Worm (Caenorhabditis elegans) whole organism, mixed stage, embryonic: ENCODE results near the gene Y82E9BR.19.
A peak's percentile ranks its signal among the peaks of the same experiment; 100 is the strongest.

ENCODE experiments used
- blmp-1 ChIP-seq: fragments of 150-350 bp; optimal IDR thresholded peaks from 2 replicates; lab custom pipeline; 2014; ENCODE audit warnings: missing biosample characterization, missing genetic modification characterization
- ces-1 ChIP-seq: fragments of 150-350 bp; optimal IDR thresholded peaks from 2 replicates; lab custom pipeline; 2014; ENCODE audit warnings: missing biosample characterization, missing genetic modification reagents, missing genetic modification characterization
- elt-3 ChIP-seq: fragments of 150-350 bp; optimal IDR thresholded peaks from 2 replicates; lab custom pipeline; 2014; ENCODE audit warnings: missing biosample characterization, missing genetic modification characterization
- lin-13 ChIP-seq: fragments of 150-350 bp; optimal IDR thresholded peaks from 2 replicates; lab custom pipeline; 2014; ENCODE audit warnings: missing biosample characterization, missing genetic modification characterization
- nhr-12 ChIP-seq: fragments of 150-350 bp; optimal IDR thresholded peaks from 2 replicates; lab custom pipeline; 2014; ENCODE audit warnings: missing biosample characterization, missing genetic modification characterization
- nhr-2 ChIP-seq: fragments of 150-350 bp; optimal IDR thresholded peaks from 2 replicates; lab custom pipeline; 2014; ENCODE audit warnings: missing biosample characterization, missing genetic modification characterization
- nhr-237 ChIP-seq: fragments of 150-350 bp; optimal IDR thresholded peaks from 2 replicates; lab custom pipeline; 2014; ENCODE audit warnings: missing biosample characterization, missing genetic modification characterization
- nhr-76 ChIP-seq: sonication (generic microtip); optimal IDR thresholded peaks from 2 replicates; lab custom pipeline; 2017; ENCODE audit warnings: missing biosample characterization, missing genetic modification characterization
- pha-4 ChIP-seq: fragments of 150-350 bp; optimal IDR thresholded peaks from 2 replicates; lab custom pipeline; 2018; ENCODE audit warnings: missing biosample characterization, missing genetic modification reagents, missing genetic modification characterization
- snpc-4 ChIP-seq: fragments of 150-350 bp; optimal IDR thresholded peaks from 2 replicates; lab custom pipeline; 2014; ENCODE audit warnings: missing biosample characterization, missing genetic modification characterization
- sptf-1 ChIP-seq: sonication (generic microtip); optimal IDR thresholded peaks from 2 replicates; lab custom pipeline; 2017; ENCODE audit warnings: mild to moderate bottlenecking, missing genetic modification characterization, moderate library complexity, missing compliant biosample characterization
- unc-62 ChIP-seq: fragments of 150-350 bp; optimal IDR thresholded peaks from 2 replicates; lab custom pipeline; 2014; ENCODE audit warnings: missing biosample characterization, missing genetic modification reagents, missing genetic modification characterization

DNA sequence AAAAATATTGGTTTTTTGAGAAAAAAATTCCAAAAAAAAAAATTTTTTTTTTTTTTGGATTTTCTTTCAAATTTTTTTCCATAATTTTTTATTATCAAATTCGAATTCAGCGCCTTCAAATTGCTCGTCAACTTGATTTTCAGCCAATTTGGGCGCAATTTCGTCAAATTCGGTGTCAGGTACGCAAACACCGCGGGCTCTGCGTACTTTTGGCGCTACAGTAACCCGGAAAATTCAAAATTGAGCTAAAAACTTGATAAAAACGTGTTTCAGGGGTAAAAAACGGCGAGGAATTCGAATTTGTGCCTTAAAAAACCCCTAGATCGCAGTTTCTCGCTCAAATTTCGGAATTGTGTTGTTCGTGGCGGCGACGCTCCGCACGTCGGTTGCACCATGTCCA lies 24.8 kb upstream of the Y82E9BR.19 start:
- no peak for TF ChIP-seq elt-3
- no peak for TF ChIP-seq snpc-4
- no peak for TF ChIP-seq pha-4 (tag; lab: Kevin White, UChicago)
- TF ChIP-seq ces-1 (GFP tag; lab: Kevin White, UChicago): no peak
- TF ChIP-seq blmp-1 (tag; lab: Kevin White, UChicago): no peak
- TF ChIP-seq nhr-237 (tag; lab: Kevin White, UChicago): no peak
- TF ChIP-seq nhr-12 (tag; lab: Kevin White, UChicago): no peak
- peak; percentile 12 for TF ChIP-seq lin-13
- TF ChIP-seq unc-62: no peak
- TF ChIP-seq sptf-1 (tag; lab: Kevin White, UChicago): no peak
- TF ChIP-seq nhr-2: no peak
- no peak for TF ChIP-seq nhr-76 (tag; lab: Kevin White, UChicago)
